Worm (Caenorhabditis elegans) whole organism, young adult: ENCODE measurements around the gene C12D5.9.

Experiments used
- B0336.3 ChIP-seq: fragments of 200-800 bp; sonication (Bioruptor generic); IDR thresholded peaks from 2 replicates; pipeline ENCODE4 v1.3.6; 2022; ENCODE audit warnings: missing genetic modification characterization, missing compliant biosample characterization
- C17E4.6 ChIP-seq: fragments of 200-800 bp; sonication (Bioruptor generic); IDR thresholded peaks from 2 replicates; pipeline ENCODE4 v1.3.6; 2022; ENCODE audit warnings: missing genetic modification reagents, missing genetic modification characterization, missing compliant biosample characterization
- F23B12.7 ChIP-seq: sonication (generic microtip); optimal IDR thresholded peaks from 2 replicates; lab custom pipeline; 2017; ENCODE audit warnings: missing genetic modification characterization, mild to moderate bottlenecking, missing compliant biosample characterization, antibody characterized with exemption, moderate library complexity; ENCODE audit not compliant: insufficient read depth
- Y56A3A.18 ChIP-seq: fragments of 200-800 bp; sonication (Bioruptor generic); IDR thresholded peaks from 2 replicates; pipeline ENCODE4 v1.3.6; 2022; ENCODE audit warnings: missing genetic modification reagents, missing genetic modification characterization, missing compliant biosample characterization
- ZK185.1 ChIP-seq: sonication (generic microtip); optimal IDR thresholded peaks from 2 replicates; lab custom pipeline; 2016; ENCODE audit warnings: mild to moderate bottlenecking, missing genetic modification characterization, missing compliant biosample characterization; ENCODE audit not compliant: poor library complexity, severe bottlenecking
- akir-1 ChIP-seq: fragments of 200-800 bp; sonication (Bioruptor generic); optimal IDR thresholded peaks from 2 replicates; lab custom pipeline; 2018; ENCODE audit warnings: mild to moderate bottlenecking, missing genetic modification characterization, moderate library complexity, missing compliant biosample characterization
- atf-7 ChIP-seq: sonication (generic microtip); optimal IDR thresholded peaks from 2 replicates; lab custom pipeline; 2017; ENCODE audit warnings: mild to moderate bottlenecking, missing genetic modification characterization, missing compliant biosample characterization
- attf-5 ChIP-seq: fragments of 200-800 bp; sonication (Bioruptor generic); optimal IDR thresholded peaks from 2 replicates; lab custom pipeline; 2018; ENCODE audit warnings: mild to moderate bottlenecking, missing genetic modification characterization, missing compliant biosample characterization
- attf-6 ChIP-seq: fragments of 200-800 bp; sonication (Bioruptor generic); IDR thresholded peaks from 2 replicates; pipeline ENCODE4 v1.3.6; 2022; ENCODE audit warnings: missing genetic modification reagents, missing genetic modification characterization, missing compliant biosample characterization
- bed-1 ChIP-seq: fragments of 200-800 bp; sonication (Bioruptor generic); IDR thresholded peaks from 2 replicates; pipeline ENCODE4 v1.3.6; 2022; ENCODE audit warnings: missing genetic modification reagents, missing genetic modification characterization, missing compliant biosample characterization
- cebp-2 ChIP-seq: fragments of 200-800 bp; sonication (Bioruptor generic); IDR thresholded peaks from 2 replicates; pipeline ENCODE4 v1.3.6; 2022; ENCODE audit warnings: missing genetic modification characterization, missing compliant biosample characterization
- ceh-79 ChIP-seq: sonication (generic microtip); optimal IDR thresholded peaks from 2 replicates; lab custom pipeline; 2017; ENCODE audit warnings: mild to moderate bottlenecking, missing genetic modification characterization, missing compliant biosample characterization
- dpff-1 ChIP-seq: sonication (generic microtip); optimal IDR thresholded peaks from 2 replicates; lab custom pipeline; 2017; ENCODE audit warnings: mild to moderate bottlenecking, missing genetic modification characterization, missing compliant biosample characterization
- egl-18 ChIP-seq: fragments of 200-800 bp; sonication (Bioruptor generic); IDR thresholded peaks from 2 replicates; pipeline ENCODE4 v1.3.6; 2022; ENCODE audit warnings: missing genetic modification reagents, missing genetic modification characterization, missing compliant biosample characterization
- ets-4 ChIP-seq: fragments of 200-800 bp; sonication (Bioruptor generic); optimal IDR thresholded peaks from 2 replicates; lab custom pipeline; 2018; ENCODE audit warnings: mild to moderate bottlenecking, missing genetic modification characterization, missing compliant biosample characterization
- hlh-12 ChIP-seq: sonication (generic microtip); optimal IDR thresholded peaks from 2 replicates; lab custom pipeline; 2016; ENCODE audit warnings: missing genetic modification characterization, missing compliant biosample characterization
- hlh-26 ChIP-seq: fragments of 200-800 bp; sonication (Bioruptor generic); conservative IDR thresholded peaks from 2 replicates; pipeline ENCODE4 v1.3.6; 2022; ENCODE audit warnings: missing genetic modification reagents, missing genetic modification characterization, missing compliant biosample characterization
- hmg-20 ChIP-seq: fragments of 200-800 bp; sonication (Bioruptor generic); IDR thresholded peaks from 2 replicates; pipeline ENCODE4 v1.3.6; 2022; ENCODE audit warnings: missing genetic modification reagents, missing genetic modification characterization, missing compliant biosample characterization
- hsf-1 ChIP-seq: fragments of 200-800 bp; sonication (Bioruptor generic); IDR thresholded peaks from 2 replicates; pipeline ENCODE4 v1.3.6; 2022; ENCODE audit warnings: missing genetic modification reagents, missing genetic modification characterization, missing compliant biosample characterization
- lsl-1 ChIP-seq: fragments of 200-800 bp; sonication (Bioruptor generic); optimal IDR thresholded peaks from 2 replicates; lab custom pipeline; 2018; ENCODE audit warnings: mild to moderate bottlenecking, missing genetic modification characterization, moderate library complexity, missing compliant biosample characterization
- madf-10 ChIP-seq: sonication (generic microtip); optimal IDR thresholded peaks from 2 replicates; lab custom pipeline; 2016; ENCODE audit warnings: mild to moderate bottlenecking, missing genetic modification characterization, missing compliant biosample characterization
- madf-3 ChIP-seq: fragments of 200-800 bp; sonication (Bioruptor generic); IDR thresholded peaks from 2 replicates; pipeline ENCODE4 v1.3.6; 2022; ENCODE audit warnings: missing genetic modification reagents, missing genetic modification characterization, missing compliant biosample characterization
- madf-8 ChIP-seq: fragments of 200-800 bp; sonication (Bioruptor generic); conservative IDR thresholded peaks from 2 replicates; pipeline ENCODE4 v1.3.6; 2022; ENCODE audit warnings: missing genetic modification reagents, missing genetic modification characterization, missing compliant biosample characterization
- nhr-120 ChIP-seq: fragments of 200-800 bp; sonication (Bioruptor generic); IDR thresholded peaks from 2 replicates; pipeline ENCODE4 v1.3.6; 2022; ENCODE audit warnings: missing genetic modification characterization, missing compliant biosample characterization
- nhr-179 ChIP-seq: sonication (generic microtip); optimal IDR thresholded peaks from 2 replicates; lab custom pipeline; 2016; ENCODE audit warnings: mild to moderate bottlenecking, missing genetic modification characterization, missing compliant biosample characterization
- nhr-80 ChIP-seq: sonication (generic microtip); optimal IDR thresholded peaks from 2 replicates; lab custom pipeline; 2016; ENCODE audit warnings: missing genetic modification characterization, missing compliant biosample characterization
- nhr-90 ChIP-seq: sonication (generic microtip); optimal IDR thresholded peaks from 2 replicates; lab custom pipeline; 2016; ENCODE audit warnings: missing genotype, mild to moderate bottlenecking, missing genetic modification characterization, missing compliant biosample characterization
- rpc-1 ChIP-seq, 2 experiments: fragments of 150-350 bp in 1 of 2; sonication (generic microtip) in 1 of 2; optimal IDR thresholded peaks; 2 replicates each; lab custom pipeline; 2014 to 2018; ENCODE audit warnings: missing biosample characterization in 1 of 2, missing genetic modification characterization in 1 of 2, missing genetic modification reagents in 1 of 2, missing genotype in 1 of 2
- snpc-1.1 ChIP-seq: sonication (generic microtip); optimal IDR thresholded peaks from 2 replicates; lab custom pipeline; 2017; ENCODE audit warnings: missing genetic modification characterization, mild to moderate bottlenecking, missing compliant biosample characterization, antibody characterized with exemption, moderate library complexity, missing genotype, missing genetic modification reagents; ENCODE audit not compliant: insufficient read depth
- snpc-1.3 ChIP-seq: sonication (generic microtip); optimal IDR thresholded peaks from 2 replicates; lab custom pipeline; 2017; ENCODE audit warnings: missing genetic modification characterization, mild to moderate bottlenecking, missing compliant biosample characterization, antibody characterized with exemption, moderate library complexity, missing genotype, missing genetic modification reagents; ENCODE audit not compliant: insufficient read depth
- tbp1 ChIP-seq: fragments of 200-800 bp; sonication (Bioruptor generic); optimal IDR thresholded peaks from 2 replicates; lab custom pipeline; 2018; ENCODE audit warnings: mild to moderate bottlenecking, missing genetic modification characterization, missing compliant biosample characterization
- tbx-9 ChIP-seq: sonication (generic microtip); optimal IDR thresholded peaks from 2 replicates; lab custom pipeline; 2016; ENCODE audit warnings: borderline replicate concordance, missing genetic modification characterization, inconsistent platforms, missing compliant biosample characterization
- ztf-18 ChIP-seq: sonication (generic microtip); optimal IDR thresholded peaks from 2 replicates; lab custom pipeline; 2016; ENCODE audit warnings: missing genotype, mild to moderate bottlenecking, missing genetic modification characterization, missing compliant biosample characterization
- ztf-28 ChIP-seq: fragments of 200-800 bp; sonication (Bioruptor generic); IDR thresholded peaks from 2 replicates; pipeline ENCODE4 v1.3.6; 2022; ENCODE audit warnings: missing genetic modification reagents, missing genetic modification characterization, missing compliant biosample characterization
- ztf-6 ChIP-seq: fragments of 200-800 bp; sonication (Bioruptor generic); IDR thresholded peaks from 2 replicates; pipeline ENCODE4 v1.3.6; 2022; ENCODE audit warnings: missing genetic modification reagents, missing genetic modification characterization, missing compliant biosample characterization

Gene C12D5.9

ce11 chrV:7683907-7684655 is 5.7 kb downstream of the C12D5.9 start, which contains the start of gene sre-11 (continued):
- TF ChIP-seq nhr-120 (GFP tag; lab: Robert Waterston, UW) (no peak), hlh-26 (GFP tag; lab: Robert Waterston, UW) (no peak), atf-7 (no peak), nhr-179 (tag; lab: Kevin White, UChicago) (no peak)
- TF ChIP-seq, all 124 proteins: peak for 0

- peak; percentile 33 for TF ChIP-seq F23B12.7
- TF ChIP-seq nhr-80 = peak; percentile 30
- no peak for TF ChIP-seq hlh-26 (GFP tag; lab: Robert Waterston, UW)
- peak; percentile 47 for TF ChIP-seq attf-5 (GFP tag; lab: Kevin White, UChicago)
These were observed 8.4 kb downstream of the C12D5.9 start, which contains the start of gene cyp-33A1 for ce11 chrV:7681388-7681787. Gene cyp-33A1 (minus strand): TSS chrV:7681459.

- TF ChIP-seq ets-4 (GFP tag; lab: Kevin White, UChicago) (no peak), ztf-28 (no peak), madf-3 (GFP tag; lab: Robert Waterston, UW) (no peak), nhr-90 (no peak), rpc-1 (optimal IDR thresholded peaks at IDR 0.05; lab: Kevin White, UChicago) (no peak), rpc-1 (tag; optimal IDR thresholded peaks at IDR 0.05; lab: Kevin White, UChicago) (no peak), madf-10 (tag; lab: Kevin White, UChicago) (no peak), cebp-2 (no peak), C17E4.6 (GFP tag; lab: Robert Waterston, UW) (no peak), hmg-20 (GFP tag; lab: Robert Waterston, UW) (no peak)
These were observed 13.9 kb downstream of the C12D5.9 start, which contains the start of gene C12D5.3 for ce11 chrV:7675904-7676303. Gene C12D5.3 (plus strand): TSS chrV:7676204.

- TF ChIP-seq madf-8 (GFP tag; lab: Robert Waterston, UW) = no peak
- TF ChIP-seq ceh-79 = no peak
- no peak for TF ChIP-seq ztf-6 (GFP tag; lab: Robert Waterston, UW)
- TF ChIP-seq tbp1 (GFP tag; lab: Kevin White, UChicago) = no peak
- TF ChIP-seq ztf-18 = no peak
- no peak for TF ChIP-seq bed-1 (GFP tag; lab: Robert Waterston, UW)
- TF ChIP-seq nhr-80 = no peak
- TF ChIP-seq snpc-1.3 (tag; lab: Kevin White, UChicago) = no peak
- TF ChIP-seq tbx-9 (tag; lab: Kevin White, UChicago) = no peak
- TF ChIP-seq egl-18 = no peak
- TF ChIP-seq Y56A3A.18 = no peak
- no peak for TF ChIP-seq hlh-12 (tag; lab: Kevin White, UChicago)
These were observed 17.5 kb downstream of the C12D5.9 start, which contains the start of gene C12D5.4 for ce11 chrV:7672258-7672657. Gene C12D5.4 (plus strand): TSS chrV:7672558.

- TF ChIP-seq attf-6 (GFP tag; lab: Robert Waterston, UW) (no peak), hlh-26 (GFP tag; lab: Robert Waterston, UW) (no peak), akir-1 (no peak), ZK185.1 (tag; lab: Kevin White, UChicago) (no peak), dpff-1 (no peak), snpc-1.1 (no peak), hsf-1 (GFP tag; lab: Robert Waterston, UW) (no peak), lsl-1 (no peak), B0336.3 (GFP tag; lab: Robert Waterston, UW) (no peak)
These were observed 21.8 kb downstream of the C12D5.9 start, which contains the start of gene C12D5.5 for ce11 chrV:7667940-7668339. Gene C12D5.5 (plus strand): TSS chrV:7668240.
